Fruit fly (Drosophila melanogaster) whole organism, embryonic: Measurements from ENCODE around the gene CG6693.

Source experiments
- Bgb ChIP-seq: fragments of 200-800 bp; sonication (Bioruptor generic); IDR thresholded peaks from 2 replicates; pipeline ENCODE4 v1.3.6; 2022; ENCODE audit warnings: missing biosample characterization, missing genetic modification characterization; ENCODE audit not compliant: partially characterized antibody
- CG10366 ChIP-seq: fragments of 200-800 bp; sonication (Bioruptor generic); IDR thresholded peaks from 2 replicates; pipeline ENCODE4 v1.3.6; 2022; ENCODE audit warnings: missing biosample characterization, missing genetic modification characterization
- CG10654 ChIP-seq: fragments of 200-800 bp; sonication (Bioruptor generic); optimal IDR thresholded peaks from 2 replicates; lab custom pipeline; 2016; ENCODE audit warnings: missing biosample characterization, missing genetic modification characterization
- CG11723 ChIP-seq: fragments of 200-800 bp; sonication (Bioruptor generic); optimal IDR thresholded peaks from 2 replicates; lab custom pipeline; 2017; ENCODE audit warnings: missing biosample characterization, mild to moderate bottlenecking, missing genetic modification characterization
- CG12744 ChIP-seq: fragments of 200-800 bp; sonication (Bioruptor generic); optimal IDR thresholded peaks from 2 replicates; lab custom pipeline; 2016; ENCODE audit warnings: missing biosample characterization, missing genetic modification characterization
- CG2889 ChIP-seq: fragments of 200-800 bp; sonication (Bioruptor generic); IDR thresholded peaks from 3 replicates; pipeline ENCODE4 v1.3.6; 2022; ENCODE audit warnings: missing biosample characterization, missing genetic modification characterization
- CG3281 ChIP-seq: fragments of 200-800 bp; sonication (Bioruptor generic); optimal IDR thresholded peaks from 3 replicates; lab custom pipeline; 2017; ENCODE audit warnings: missing biosample characterization, mild to moderate bottlenecking, missing genetic modification characterization
- CG4328 ChIP-seq: fragments of 200-800 bp; sonication (Bioruptor generic); optimal IDR thresholded peaks from 3 replicates; lab custom pipeline; 2017; ENCODE audit warnings: missing biosample characterization, missing genetic modification reagents, missing genetic modification characterization
- CG6765 ChIP-seq: fragments of 200-800 bp; sonication (Bioruptor generic); optimal IDR thresholded peaks from 3 replicates; lab custom pipeline; 2017; ENCODE audit warnings: missing biosample characterization, mild to moderate bottlenecking, missing genetic modification characterization
- CG6791 ChIP-seq: fragments of 200-800 bp; sonication (Bioruptor generic); IDR thresholded peaks from 3 replicates; pipeline ENCODE4 v1.3.6; 2022; ENCODE audit warnings: missing biosample characterization, missing genetic modification characterization; ENCODE audit not compliant: partially characterized antibody
- CG7357 ChIP-seq: fragments of 200-800 bp; sonication (Bioruptor generic); IDR thresholded peaks from 3 replicates; pipeline ENCODE4 v1.3.6; 2022; ENCODE audit warnings: missing biosample characterization, missing genetic modification characterization
- CG7745 ChIP-seq: fragments of 200-800 bp; sonication (Bioruptor generic); optimal IDR thresholded peaks from 2 replicates; lab custom pipeline; 2018; ENCODE audit warnings: missing biosample characterization, mild to moderate bottlenecking, missing genetic modification characterization, moderate library complexity
- CG9817 ChIP-seq: fragments of 200-800 bp; sonication (Bioruptor generic); optimal IDR thresholded peaks from 2 replicates; lab custom pipeline; 2018; ENCODE audit warnings: missing biosample characterization, mild to moderate bottlenecking, missing genetic modification characterization, moderate library complexity
- D19A ChIP-seq: fragments of 200-800 bp; optimal IDR thresholded peaks from 3 replicates; lab custom pipeline; 2019; ENCODE audit warnings: missing biosample characterization, mild to moderate bottlenecking, missing genetic modification characterization, moderate library complexity
- Deaf1 ChIP-seq: fragments of 200-800 bp; optimal IDR thresholded peaks from 3 replicates; lab custom pipeline; 2019; ENCODE audit warnings: missing biosample characterization, mild to moderate bottlenecking, missing genetic modification characterization, moderate library complexity
- Doc3 ChIP-seq: fragments of 200-800 bp; sonication (Bioruptor generic); IDR thresholded peaks from 3 replicates; pipeline ENCODE4 v1.3.6; 2022; ENCODE audit warnings: missing biosample characterization, missing genetic modification characterization; ENCODE audit not compliant: partially characterized antibody
- Drgx ChIP-seq: fragments of 200-800 bp; sonication (Bioruptor generic); IDR thresholded peaks from 2 replicates; pipeline ENCODE4 v1.3.6; 2022; ENCODE audit warnings: missing biosample characterization, missing genetic modification characterization
- Hr3 ChIP-seq: fragments of 200-800 bp; sonication (Bioruptor generic); optimal IDR thresholded peaks from 3 replicates; lab custom pipeline; 2016; ENCODE audit warnings: missing biosample characterization, missing genetic modification characterization
- Hr51 ChIP-seq, 2 experiments: fragments of 200-800 bp; sonication (Bioruptor generic); optimal IDR thresholded peaks; 2 replicates in 1 of 2; 3 replicates in 1 of 2; lab custom pipeline; 2016 to 2018; ENCODE audit warnings: missing biosample characterization in 2 of 2, missing genetic modification characterization in 2 of 2, mild to moderate bottlenecking in 1 of 2, moderate library complexity in 1 of 2
- Poxn ChIP-seq: fragments of 200-800 bp; sonication (Bioruptor generic); IDR thresholded peaks from 2 replicates; pipeline ENCODE4 v1.3.6; 2022; ENCODE audit warnings: missing biosample characterization, missing genetic modification characterization
- Rx ChIP-seq: fragments of 200-800 bp; sonication (Bioruptor generic); IDR thresholded peaks from 2 replicates; pipeline ENCODE4 v1.3.6; 2022; ENCODE audit warnings: missing biosample characterization, missing genetic modification characterization
- Sox100B ChIP-seq: fragments of 200-800 bp; sonication (Bioruptor generic); optimal IDR thresholded peaks from 3 replicates; lab custom pipeline; 2018; ENCODE audit warnings: missing biosample characterization, mild to moderate bottlenecking, missing genetic modification characterization
- Sox102F ChIP-seq: fragments of 200-800 bp; sonication (Bioruptor generic); optimal IDR thresholded peaks from 2 replicates; lab custom pipeline; 2018; ENCODE audit warnings: missing biosample characterization, mild to moderate bottlenecking, missing genetic modification characterization, moderate library complexity
- Spps ChIP-seq: fragments of 200-800 bp; sonication (Bioruptor generic); optimal IDR thresholded peaks from 2 replicates; lab custom pipeline; 2018; ENCODE audit warnings: missing biosample characterization, mild to moderate bottlenecking, missing genetic modification characterization
- Ssrp ChIP-seq: fragments of 200-800 bp; sonication (Bioruptor generic); optimal IDR thresholded peaks from 2 replicates; lab custom pipeline; 2018; ENCODE audit warnings: missing biosample characterization, mild to moderate bottlenecking, missing genetic modification characterization, moderate library complexity
- YL-1 ChIP-seq: fragments of 200-800 bp; sonication (Bioruptor generic); optimal IDR thresholded peaks from 3 replicates; lab custom pipeline; 2017; ENCODE audit warnings: missing biosample characterization, mild to moderate bottlenecking, missing genetic modification characterization
- ac ChIP-seq: fragments of 200-800 bp; sonication (Bioruptor generic); optimal IDR thresholded peaks from 3 replicates; lab custom pipeline; 2017; ENCODE audit warnings: missing biosample characterization, mild to moderate bottlenecking, missing genetic modification characterization
- aop ChIP-seq: fragments of 200-800 bp; sonication (Bioruptor generic); IDR thresholded peaks from 2 replicates; pipeline ENCODE4 v1.3.6; 2022; ENCODE audit warnings: missing biosample characterization, missing genetic modification characterization
- bcd ChIP-seq: fragments of 200-800 bp; sonication (Bioruptor generic); optimal IDR thresholded peaks from 2 replicates; lab custom pipeline; 2017; ENCODE audit warnings: missing biosample characterization, mild to moderate bottlenecking, missing genetic modification characterization
- bowl ChIP-seq: fragments of 200-800 bp; sonication (Bioruptor generic); IDR thresholded peaks from 2 replicates; pipeline ENCODE4 v1.3.6; 2022; ENCODE audit warnings: missing biosample characterization, missing genetic modification characterization
- cato ChIP-seq: fragments of 200-800 bp; sonication (Bioruptor generic); optimal IDR thresholded peaks from 2 replicates; lab custom pipeline; 2016; ENCODE audit warnings: missing biosample characterization, missing genetic modification characterization, borderline replicate concordance
- chinmo ChIP-seq: fragments of 200-800 bp; sonication (Bioruptor generic); IDR thresholded peaks from 4 replicates; pipeline ENCODE4 v1.3.6; 2022; ENCODE audit warnings: missing biosample characterization, missing genetic modification characterization; ENCODE audit not compliant: partially characterized antibody
- ci ChIP-seq: fragments of 200-800 bp; sonication (Bioruptor generic); IDR thresholded peaks from 3 replicates; pipeline ENCODE4 v1.3.6; 2022; ENCODE audit warnings: missing biosample characterization, missing genetic modification characterization
- cwo ChIP-seq: fragments of 200-800 bp; sonication (Bioruptor generic); optimal IDR thresholded peaks from 3 replicates; lab custom pipeline; 2017; ENCODE audit warnings: missing biosample characterization, missing genetic modification characterization, mild to moderate bottlenecking, moderate library complexity, missing genetic modification reagents
- danr ChIP-seq: fragments of 200-800 bp; sonication (Bioruptor generic); IDR thresholded peaks from 2 replicates; pipeline ENCODE4 v1.3.6; 2022; ENCODE audit warnings: missing biosample characterization, missing genetic modification characterization
- her ChIP-seq: fragments of 200-800 bp; sonication (Bioruptor generic); optimal IDR thresholded peaks from 2 replicates; lab custom pipeline; 2016; ENCODE audit warnings: missing biosample characterization, missing genetic modification characterization
- kay ChIP-seq: fragments of 200-800 bp; sonication (Bioruptor generic); optimal IDR thresholded peaks from 2 replicates; lab custom pipeline; 2016; ENCODE audit warnings: missing biosample characterization, missing genetic modification characterization
- nom ChIP-seq: fragments of 200-800 bp; sonication (Bioruptor generic); optimal IDR thresholded peaks from 2 replicates; lab custom pipeline; 2017; ENCODE audit warnings: missing biosample characterization, missing genetic modification characterization, mild to moderate bottlenecking, moderate library complexity, missing genetic modification reagents
- onecut ChIP-seq: fragments of 200-800 bp; sonication (Bioruptor generic); IDR thresholded peaks from 2 replicates; pipeline ENCODE4 v1.3.6; 2022; ENCODE audit warnings: missing biosample characterization, missing genetic modification characterization
- p53 ChIP-seq: fragments of 200-800 bp; sonication (Bioruptor generic); optimal IDR thresholded peaks from 2 replicates; lab custom pipeline; 2016; ENCODE audit warnings: missing biosample characterization, missing genetic modification characterization
- pho ChIP-seq: fragments of 200-800 bp; sonication (Bioruptor generic); optimal IDR thresholded peaks from 2 replicates; lab custom pipeline; 2016; ENCODE audit warnings: missing biosample characterization, missing genetic modification characterization
- pnt ChIP-seq: fragments of 200-800 bp; sonication (Bioruptor generic); optimal IDR thresholded peaks from 3 replicates; lab custom pipeline; 2016; ENCODE audit warnings: missing biosample characterization, missing genetic modification characterization
- sna ChIP-seq: fragments of 200-800 bp; sonication (Bioruptor generic); IDR thresholded peaks from 2 replicates; pipeline ENCODE4 v1.3.6; 2022; ENCODE audit warnings: missing biosample characterization, missing genetic modification characterization; ENCODE audit not compliant: partially characterized antibody
- sr ChIP-seq: fragments of 200-800 bp; sonication (Bioruptor generic); IDR thresholded peaks from 3 replicates; pipeline ENCODE4 v1.3.6; 2022; ENCODE audit warnings: missing biosample characterization, missing genetic modification characterization
- tap ChIP-seq: fragments of 200-800 bp; optimal IDR thresholded peaks from 3 replicates; lab custom pipeline; 2019; ENCODE audit warnings: missing biosample characterization, mild to moderate bottlenecking, missing genetic modification characterization, moderate library complexity
- vvl ChIP-seq: fragments of 200-800 bp; sonication (Bioruptor generic); IDR thresholded peaks from 2 replicates; pipeline ENCODE4 v1.3.6; 2022; ENCODE audit warnings: missing biosample characterization, missing genetic modification characterization
- zen ChIP-seq: fragments of 200-800 bp; sonication (Bioruptor generic); optimal IDR thresholded peaks from 3 replicates; lab custom pipeline; 2018; ENCODE audit warnings: missing biosample characterization, mild to moderate bottlenecking, missing genetic modification characterization, moderate library complexity

The CG6693 gene

DNA sequence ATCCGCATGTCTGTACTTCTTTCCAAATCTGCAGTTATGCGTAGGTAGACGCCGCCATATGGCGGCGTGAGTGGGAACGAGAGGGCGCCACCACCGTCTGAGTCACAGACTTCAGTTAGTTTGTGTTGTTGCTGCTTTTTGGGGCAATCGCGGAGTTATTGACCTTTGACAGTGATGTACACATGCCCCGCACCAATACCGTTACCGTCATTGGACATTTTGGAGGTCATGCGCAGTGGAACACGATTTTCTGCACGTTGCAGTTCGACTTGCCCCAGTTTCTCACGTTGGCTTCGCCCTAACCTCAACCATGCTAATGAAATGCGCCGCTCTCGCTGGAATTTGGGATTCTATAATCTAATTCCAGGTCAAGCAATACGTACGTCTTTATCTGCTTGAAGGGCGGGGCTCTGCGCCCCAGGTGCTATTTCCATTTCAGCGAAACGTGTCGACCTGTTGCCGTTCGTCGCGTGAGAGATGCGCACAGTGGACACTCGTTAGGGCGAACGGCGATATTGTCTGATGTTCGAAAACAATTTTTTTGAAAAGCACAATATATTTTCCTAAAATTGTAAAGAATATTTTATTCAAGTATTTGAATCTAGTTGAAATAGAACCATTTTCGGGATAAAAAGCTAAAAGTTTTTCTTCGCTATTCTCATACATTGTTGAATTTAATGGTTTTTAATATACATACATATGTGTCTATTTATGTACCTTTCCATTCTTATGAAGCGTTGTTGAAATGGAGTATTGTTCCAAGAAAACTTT is 10.0 kb downstream of the CG6693 start (continued):
- TF ChIP-seq cato (GFP tag; lab: Kevin White, UChicago) (peak; percentile 6), CG6765 (peak; percentile 52), vvl (peak; percentile 81), YL-1 (GFP tag; lab: Kevin White, UChicago) (peak; percentile 57), chinmo (peak; percentile 83; the same call in 3 of the 4 replicates), danr (GFP tag; lab: Robert Waterston, UW) (no peak), nom (GFP tag; lab: Kevin White, UChicago) (peak; percentile 1), Bgb (GFP tag; lab: Robert Waterston, UW) (no peak), pnt (peak; percentile 63), sr (peak; percentile 67; the same call in 2 of the 3 replicates), CG6791 (GFP tag; lab: Robert Waterston, UW) (0 out of 3 replicates have a peak, but pooled peaks have one; percentile 41), ci (peak; percentile 65), pho (GFP tag; lab: Kevin White, UChicago) (peak; percentile 64), bowl (GFP tag; lab: Robert Waterston, UW) (peak; percentile 63), CG9817 (peak; percentile 65), CG2889 (GFP tag; lab: Robert Waterston, UW) (peak; percentile 64), CG11723 (GFP tag; lab: Kevin White, UChicago) (no peak), Doc3 (GFP tag; lab: Robert Waterston, UW) (no peak; the same call in 2 of the 3 replicates), Spps (tag; lab: Kevin White, UChicago) (no peak), CG10366 (peak; percentile 75), D19A (tag; lab: Kevin White, UChicago) (peak; percentile 55), her (GFP tag; lab: Kevin White, UChicago) (peak; percentile 47), Sox102F (GFP tag; lab: Kevin White, UChicago) (peak; percentile 75), Hr51 (GFP tag; optimal IDR thresholded peaks at IDR 0.05; lab: Kevin White, UChicago) (peak; percentile 49 to 63), Poxn (no peak), CG4328 (GFP tag; lab: Kevin White, UChicago) (no peak), cwo (GFP tag; lab: Kevin White, UChicago) (peak; percentile 96), Drgx (GFP tag; lab: Robert Waterston, UW) (peak; percentile 70), CG12744 (GFP tag; lab: Kevin White, UChicago) (peak; percentile 64), Hr3 (GFP tag; lab: Kevin White, UChicago) (peak; percentile 77), CG7357 (GFP tag; lab: Robert Waterston, UW) (peak; percentile 51; the same call in 1 of the 3 replicates), CG7745 (tag; lab: Kevin White, UChicago) (no peak), sna (GFP tag; lab: Robert Waterston, UW) (no peak), Sox100B (GFP tag; lab: Kevin White, UChicago) (peak; percentile 53), tap (peak; percentile 45), CG3281 (GFP tag; lab: Kevin White, UChicago) (peak; percentile 63), CG10654 (GFP tag; lab: Kevin White, UChicago) (peak; percentile 23), onecut (GFP tag; lab: Robert Waterston, UW) (peak; percentile 34; the same call in 1 of the 2 replicates), p53 (GFP tag; lab: Kevin White, UChicago) (no peak), Rx (GFP tag; lab: Robert Waterston, UW) (0 out of 2 replicates have a peak, but pooled peaks have one; percentile 37), ac (GFP tag; lab: Kevin White, UChicago) (no peak), bcd (peak; percentile 62), Ssrp (tag; lab: Kevin White, UChicago) (peak; percentile 62), aop (GFP tag; lab: Robert Waterston, UW) (no peak), kay (GFP tag; lab: Kevin White, UChicago) (peak; percentile 84), Deaf1 (tag; lab: Kevin White, UChicago) (peak; percentile 35), zen (peak; percentile 53)
